Worm (Caenorhabditis elegans) whole organism, L4/young adult: ENCODE results near the gene spp-21.

Source experiments
- W03F9.2 ChIP-seq: fragments of 150-350 bp; optimal IDR thresholded peaks from 2 replicates; lab custom pipeline; 2014; ENCODE audit warnings: missing biosample characterization, missing genetic modification characterization
- him-1 ChIP-seq: sonication (generic microtip); optimal IDR thresholded peaks from 2 replicates; lab custom pipeline; 2016; ENCODE audit warnings: missing genotype, missing genetic modification reagents, missing genetic modification characterization, missing compliant biosample characterization

DNA sequence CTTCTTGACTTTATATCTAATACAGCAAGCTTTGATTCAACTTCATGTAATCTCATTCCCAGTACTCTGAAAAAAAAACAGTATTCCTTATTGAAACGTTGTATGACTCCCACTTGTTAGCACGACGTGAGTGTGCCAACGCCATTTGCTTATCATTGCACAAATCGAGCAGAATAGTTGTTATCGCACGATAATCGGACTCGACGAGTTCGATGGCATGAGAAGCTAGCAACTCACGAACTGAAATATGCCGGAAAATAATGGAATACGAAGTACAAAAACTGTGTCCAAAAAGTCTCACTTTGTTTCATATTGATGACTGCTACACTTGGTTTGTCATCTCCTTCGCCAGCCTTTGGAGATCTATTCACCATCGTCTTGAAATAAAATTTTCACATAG lies 19.6 kb downstream of the spp-21 start:
- TF ChIP-seq him-1 (tag; lab: Kevin White, UChicago) (no peak), W03F9.2 (no peak)
